Worm (Caenorhabditis elegans) whole organism, L2 larva: ENCODE results near the gene B0410.3.

Source experiments
- C34F6.9 ChIP-seq: fragments of 150-350 bp; optimal IDR thresholded peaks from 2 replicates; lab custom pipeline; 2014; ENCODE audit warnings: missing biosample characterization, missing genetic modification characterization
- R02D3.7 ChIP-seq: fragments of 150-350 bp; optimal IDR thresholded peaks from 2 replicates; lab custom pipeline; 2014; ENCODE audit warnings: missing biosample characterization, missing genetic modification characterization
- ama-1 ChIP-seq: fragments of 150-350 bp; optimal IDR thresholded peaks from 2 replicates; lab custom pipeline; 2018; ENCODE audit warnings: inconsistent platforms
- ceh-16 ChIP-seq: fragments of 150-350 bp; optimal IDR thresholded peaks from 2 replicates; lab custom pipeline; 2014; ENCODE audit warnings: missing biosample characterization, missing genetic modification characterization
- elt-3 ChIP-seq: sonication (generic microtip); optimal IDR thresholded peaks from 2 replicates; lab custom pipeline; 2017; ENCODE audit warnings: missing biosample characterization, missing genetic modification characterization
- lin-13 ChIP-seq: fragments of 150-350 bp; optimal IDR thresholded peaks from 2 replicates; lab custom pipeline; 2014; ENCODE audit warnings: missing biosample characterization, missing genetic modification reagents, missing genetic modification characterization
- mdl-1 ChIP-seq, 2 experiments: fragments of 150-350 bp in 1 of 2; sonication (generic microtip) in 1 of 2; optimal IDR thresholded peaks; 2 replicates each; lab custom pipeline; 2017; ENCODE audit warnings: missing biosample characterization in 2 of 2, missing genetic modification characterization in 2 of 2
- nhr-21 ChIP-seq: fragments of 150-350 bp; optimal IDR thresholded peaks from 2 replicates; lab custom pipeline; 2014; ENCODE audit warnings: missing biosample characterization, missing genetic modification characterization
- nhr-23 ChIP-seq: fragments of 150-350 bp; optimal IDR thresholded peaks from 2 replicates; lab custom pipeline; 2014; ENCODE audit warnings: missing biosample characterization, missing genetic modification reagents, missing genetic modification characterization
- nhr-25 ChIP-seq: fragments of 150-350 bp; sonication (generic microtip); optimal IDR thresholded peaks from 3 replicates; lab custom pipeline; 2014; ENCODE audit warnings: missing biosample characterization, missing genetic modification characterization
- peb-1 ChIP-seq: fragments of 150-350 bp; optimal IDR thresholded peaks from 2 replicates; lab custom pipeline; 2014; ENCODE audit warnings: missing biosample characterization, missing genetic modification characterization
- snpc-4 ChIP-seq: fragments of 150-350 bp; optimal IDR thresholded peaks from 2 replicates; lab custom pipeline; 2014; ENCODE audit warnings: missing biosample characterization, missing genetic modification characterization
- unc-62 ChIP-seq: fragments of 150-350 bp; optimal IDR thresholded peaks from 2 replicates; lab custom pipeline; 2014; ENCODE audit warnings: missing biosample characterization, missing genetic modification reagents, missing genetic modification characterization
- ztf-11 ChIP-seq: sonication (generic microtip); optimal IDR thresholded peaks from 2 replicates; lab custom pipeline; 2017; ENCODE audit warnings: missing biosample characterization, missing genetic modification characterization

- TF ChIP-seq elt-3 (tag; lab: Kevin White, UChicago) (no peak), C34F6.9 (tag; lab: Kevin White, UChicago) (no peak), nhr-23 (tag; lab: Kevin White, UChicago) (no peak), unc-62 (GFP tag; lab: Kevin White, UChicago) (no peak), mdl-1 (tag; optimal IDR thresholded peaks at IDR 0.05; lab: Kevin White, UChicago) (no peak), nhr-21 (no peak), peb-1 (tag; lab: Kevin White, UChicago) (no peak), ama-1 (lab: Kevin White, UChicago) (no peak), R02D3.7 (tag; lab: Kevin White, UChicago) (no peak), snpc-4 (tag; lab: Kevin White, UChicago) (no peak), lin-13 (GFP tag; lab: Kevin White, UChicago) (no peak), nhr-25 (tag; lab: Kevin White, UChicago) (no peak), ztf-11 (tag; lab: Kevin White, UChicago) (no peak), ceh-16 (tag; lab: Kevin White, UChicago) (no peak)
These were observed 49.5 kb downstream of the B0410.3 start for ce11 chrX:2841754-2842153.
